Fruit fly (Drosophila melanogaster) whole organism, wandering third instar larva: ENCODE data around the gene CG1662.

Experiments
- Abd-B ChIP-seq: fragments of >200 bp; optimal IDR thresholded peaks from 2 replicates; lab custom pipeline; 2017; ENCODE audit warnings: missing biosample characterization, missing genetic modification characterization
- CG32264 ChIP-seq: fragments of 200-800 bp; sonication (Bioruptor generic); optimal IDR thresholded peaks from 2 replicates; lab custom pipeline; 2016; ENCODE audit warnings: missing biosample characterization, missing genetic modification characterization
- CG9705 ChIP-seq: fragments of 200-800 bp; sonication (Bioruptor generic); optimal IDR thresholded peaks from 2 replicates; lab custom pipeline; 2018; ENCODE audit warnings: missing biosample characterization, mild to moderate bottlenecking, missing genetic modification characterization
- CrebA ChIP-seq: fragments of 200-800 bp; sonication (Bioruptor generic); optimal IDR thresholded peaks from 2 replicates; lab custom pipeline; 2016; ENCODE audit warnings: missing biosample characterization, mild to moderate bottlenecking, missing genetic modification characterization, borderline replicate concordance
- Dfd ChIP-seq: fragments of >200 bp; optimal IDR thresholded peaks from 2 replicates; lab custom pipeline; 2017; ENCODE audit warnings: missing biosample characterization, missing genetic modification characterization
- Dif ChIP-seq: fragments of 200-275, 200-300 bp; sonication (Bioruptor generic); optimal IDR thresholded peaks from 2 replicates; lab custom pipeline; 2018; ENCODE audit warnings: missing biosample characterization, missing genetic modification characterization; ENCODE audit not compliant: partially characterized antibody
- GATAd ChIP-seq: sonication (Bioruptor generic); optimal IDR thresholded peaks from 2 replicates; lab custom pipeline; 2016; ENCODE audit warnings: missing biosample characterization, missing genetic modification characterization
- HLH106 ChIP-seq: fragments of 200-800 bp; optimal IDR thresholded peaks from 3 replicates; lab custom pipeline; 2019; ENCODE audit warnings: missing biosample characterization, mild to moderate bottlenecking, missing genetic modification characterization, moderate library complexity
- Hnf4 ChIP-seq: fragments of 200-800 bp; sonication (Bioruptor generic); optimal IDR thresholded peaks from 2 replicates; lab custom pipeline; 2016; ENCODE audit warnings: missing biosample characterization, mild to moderate bottlenecking, missing genetic modification characterization
- Hr78 ChIP-seq: fragments of >200 bp; optimal IDR thresholded peaks from 2 replicates; lab custom pipeline; 2017; ENCODE audit warnings: missing biosample characterization, missing genetic modification characterization
- Hr83 ChIP-seq: fragments of 200-300 bp; sonication (Bioruptor generic); optimal IDR thresholded peaks from 2 replicates; lab custom pipeline; 2016; ENCODE audit warnings: missing biosample characterization, mild to moderate bottlenecking, missing genetic modification characterization, moderate library complexity; ENCODE audit not compliant: poor library complexity, severe bottlenecking
- Jra ChIP-seq: sonication (Bioruptor generic); optimal IDR thresholded peaks from 2 replicates; lab custom pipeline; 2016; ENCODE audit warnings: missing biosample characterization, missing genetic modification characterization
- Mio ChIP-seq: sonication (Bioruptor generic); optimal IDR thresholded peaks from 2 replicates; lab custom pipeline; 2016; ENCODE audit warnings: missing biosample characterization, missing genetic modification characterization
- Myc ChIP-seq: fragments of >200 bp; optimal IDR thresholded peaks from 2 replicates; lab custom pipeline; 2017
- N ChIP-seq: fragments of >200 bp; optimal IDR thresholded peaks from 2 replicates; lab custom pipeline; 2018; ENCODE audit warnings: missing biosample characterization, missing external identifiers, missing genetic modification characterization
- OdsH ChIP-seq: fragments of 200-800 bp; sonication (Bioruptor generic); optimal IDR thresholded peaks from 2 replicates; lab custom pipeline; 2016; ENCODE audit warnings: missing biosample characterization, mild to moderate bottlenecking, missing genetic modification characterization
- Rel ChIP-seq, 2 experiments: fragments of 200-800 bp; sonication (Bioruptor generic) in 1 of 2; optimal IDR thresholded peaks; 2 replicates in 1 of 2; 3 replicates in 1 of 2; lab custom pipeline; 2016 to 2019; ENCODE audit warnings: mild to moderate bottlenecking in 2 of 2, missing biosample characterization in 2 of 2, missing genetic modification characterization in 2 of 2, moderate library complexity in 1 of 2
- Sp1 ChIP-seq: fragments of 200-800 bp; sonication (Bioruptor generic); optimal IDR thresholded peaks from 3 replicates; lab custom pipeline; 2019; ENCODE audit warnings: missing biosample characterization, mild to moderate bottlenecking, missing genetic modification characterization, moderate library complexity
- Vsx2 ChIP-seq: fragments of 200-300, 225-300 bp; sonication (Bioruptor generic); optimal IDR thresholded peaks from 2 replicates; lab custom pipeline; 2018; ENCODE audit warnings: missing biosample characterization, missing genetic modification characterization; ENCODE audit not compliant: partially characterized antibody
- br ChIP-seq: fragments of 200-800 bp; sonication (Bioruptor generic); optimal IDR thresholded peaks from 2 replicates; lab custom pipeline; 2016; ENCODE audit warnings: missing biosample characterization, missing genetic modification characterization
- brk ChIP-seq: fragments of 200-800 bp; sonication (Bioruptor generic); optimal IDR thresholded peaks from 2 replicates; lab custom pipeline; 2016; ENCODE audit warnings: missing biosample characterization, mild to moderate bottlenecking, missing genetic modification characterization
- dl ChIP-seq, 2 experiments: fragments of 175-275, 200-275 bp in 1 of 2; fragments of 200-275 bp in 1 of 2; sonication (Bioruptor generic); optimal IDR thresholded peaks; lab custom pipeline; 2018; ENCODE audit warnings: mild to moderate bottlenecking in 2 of 2, missing biosample characterization in 2 of 2, missing genetic modification characterization in 2 of 2, moderate library complexity in 2 of 2; ENCODE audit not compliant: partially characterized antibody in 2 of 2, insufficient read depth in 1 of 2
- dmrt93B ChIP-seq: fragments of 200-800 bp; sonication (Bioruptor generic); optimal IDR thresholded peaks from 2 replicates; lab custom pipeline; 2018; ENCODE audit warnings: missing biosample characterization, mild to moderate bottlenecking, missing genetic modification characterization
- dsf ChIP-seq: sonication (Bioruptor generic); optimal IDR thresholded peaks from 2 replicates; lab custom pipeline; 2016; ENCODE audit warnings: missing biosample characterization, missing genetic modification characterization, borderline replicate concordance
- ey ChIP-seq: fragments of 200-800 bp; sonication (Bioruptor generic); optimal IDR thresholded peaks from 2 replicates; lab custom pipeline; 2016; ENCODE audit warnings: missing biosample characterization, missing genetic modification characterization
- foxo ChIP-seq, 2 experiments: fragments of 200-800 bp; sonication (Bioruptor generic); optimal IDR thresholded peaks; 2 replicates in 1 of 2; 3 replicates in 1 of 2; lab custom pipeline; 2016 to 2017; ENCODE audit warnings: missing biosample characterization in 2 of 2, missing genetic modification characterization in 2 of 2
- fru ChIP-seq: fragments of 200-800 bp; sonication (Bioruptor generic); optimal IDR thresholded peaks from 3 replicates; lab custom pipeline; 2016; ENCODE audit warnings: missing biosample characterization, mild to moderate bottlenecking, missing genetic modification characterization
- h ChIP-seq: fragments of 200-800 bp; sonication (Bioruptor generic); optimal IDR thresholded peaks from 3 replicates; lab custom pipeline; 2016; ENCODE audit warnings: missing biosample characterization, mild to moderate bottlenecking, missing genetic modification characterization
- jim ChIP-seq: fragments of 175-275, 200-325 bp; sonication (Bioruptor generic); optimal IDR thresholded peaks from 2 replicates; lab custom pipeline; 2016; ENCODE audit warnings: missing biosample characterization, mild to moderate bottlenecking, missing genetic modification characterization
- lola ChIP-seq: fragments of >200 bp; optimal IDR thresholded peaks from 2 replicates; lab custom pipeline; 2017; ENCODE audit warnings: missing biosample characterization, missing genetic modification characterization
- pan ChIP-seq: fragments of >200 bp; optimal IDR thresholded peaks from 2 replicates; lab custom pipeline; 2017
- psq ChIP-seq: fragments of 200-800 bp; sonication (Bioruptor generic); optimal IDR thresholded peaks from 3 replicates; lab custom pipeline; 2017; ENCODE audit warnings: missing biosample characterization, mild to moderate bottlenecking, missing genetic modification characterization, moderate library complexity
- rgr ChIP-seq: fragments of 200-800 bp; sonication (Bioruptor generic); optimal IDR thresholded peaks from 3 replicates; lab custom pipeline; 2016; ENCODE audit warnings: missing biosample characterization, mild to moderate bottlenecking, missing genetic modification characterization
- sage ChIP-seq: fragments of 200-800 bp; sonication (Bioruptor generic); optimal IDR thresholded peaks from 2 replicates; lab custom pipeline; 2016; ENCODE audit warnings: missing biosample characterization, mild to moderate bottlenecking, missing genetic modification characterization
- sv ChIP-seq: fragments of 200-800 bp; sonication (Bioruptor generic); optimal IDR thresholded peaks from 3 replicates; lab custom pipeline; 2016; ENCODE audit warnings: missing biosample characterization, missing genetic modification characterization
- tai ChIP-seq: sonication (Bioruptor generic); optimal IDR thresholded peaks from 2 replicates; lab custom pipeline; 2016; ENCODE audit warnings: missing biosample characterization, missing genetic modification characterization
- usp ChIP-seq: fragments of >200 bp; optimal IDR thresholded peaks from 2 replicates; lab custom pipeline; 2017; ENCODE audit warnings: missing biosample characterization, missing genetic modification characterization
- woc ChIP-seq: sonication (Bioruptor generic); optimal IDR thresholded peaks from 2 replicates; lab custom pipeline; 2016; ENCODE audit warnings: missing biosample characterization, mild to moderate bottlenecking, missing genetic modification characterization

CG1662 gene

DNA sequence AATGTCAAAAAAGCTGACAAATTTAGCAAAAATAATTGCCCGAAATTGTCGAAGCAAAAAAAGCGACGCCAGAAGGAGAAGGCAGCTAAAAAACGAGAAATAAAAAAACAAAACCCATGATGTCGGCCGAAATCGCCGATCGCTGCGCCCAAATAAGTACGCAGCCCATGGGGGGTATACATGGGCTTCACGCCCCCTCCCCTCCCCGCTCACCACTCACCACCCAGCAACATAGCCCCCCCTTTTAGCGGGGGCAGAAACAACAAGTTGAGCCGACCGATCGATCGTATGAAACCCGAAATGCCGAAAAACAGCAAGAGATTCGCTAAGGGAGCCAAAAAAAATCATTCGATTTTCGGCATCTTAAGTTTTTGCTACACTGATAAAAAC lies 8.6 kb downstream of the CG1662 start:
- TF ChIP-seq jim (peak; percentile 88), N (GFP tag; lab: Kevin White, UChicago) (no peak), Hr78 (GFP tag; lab: Kevin White, UChicago) (no peak), ey (no peak), psq (GFP tag; lab: Kevin White, UChicago) (no peak), Rel (GFP tag; optimal IDR thresholded peaks at IDR 0.05; lab: Kevin White, UChicago) (no peak), Rel (tag; optimal IDR thresholded peaks at IDR 0.05; lab: Kevin White, UChicago) (peak; percentile 92), Vsx2 (GFP tag; lab: Kevin White, UChicago) (no peak), rgr (GFP tag; lab: Kevin White, UChicago) (no peak), Hnf4 (GFP tag; lab: Kevin White, UChicago) (no peak), dl (GFP tag; optimal IDR thresholded peaks at IDR 0.05; lab: Kevin White, UChicago; ENCODE audit: insufficient read depth in 1 of 2, partially characterized antibody in 2 of 2) (no peak), usp (no peak), brk (no peak)

dm6 chrX:13396378-13397099 lies 9.2 kb downstream of the CG1662 start, which contains the start of gene Bcat:
TSS of gene Bcat (plus strand) at chrX:13396899.
- peak; percentile 82 for TF ChIP-seq dmrt93B (GFP tag; lab: Kevin White, UChicago)
- no peak for TF ChIP-seq CG32264
- peak; percentile 26 for TF ChIP-seq woc (GFP tag; lab: Kevin White, UChicago)
- TF ChIP-seq Vsx2 (GFP tag; lab: Kevin White, UChicago) = no peak
- no peak for TF ChIP-seq usp
- no peak for TF ChIP-seq Hr78 (GFP tag; lab: Kevin White, UChicago)
- TF ChIP-seq rgr (GFP tag; lab: Kevin White, UChicago) = peak; percentile 43
- peak; percentile 2 to 20 for TF ChIP-seq dl (GFP tag; optimal IDR thresholded peaks at IDR 0.05; lab: Kevin White, UChicago; ENCODE audit: insufficient read depth in 1 of 2, partially characterized antibody in 2 of 2)
- TF ChIP-seq N (GFP tag; lab: Kevin White, UChicago) = no peak
- peak; percentile 85 for TF ChIP-seq Sp1 (GFP tag; lab: Kevin White, UChicago)
- TF ChIP-seq dsf = no peak
- TF ChIP-seq sage (GFP tag; lab: Kevin White, UChicago) = no peak
- TF ChIP-seq Myc (lab: Kevin White, UChicago) = no peak
- TF ChIP-seq HLH106 (tag; lab: Kevin White, UChicago) = peak; percentile 80
- peak; percentile 36 for TF ChIP-seq ey
- no peak for TF ChIP-seq tai (GFP tag; lab: Kevin White, UChicago)
- TF ChIP-seq foxo (GFP tag; optimal IDR thresholded peaks at IDR 0.05; lab: Kevin White, UChicago) = peak in 1 of 2 experiments; percentile 74
- TF ChIP-seq pan (lab: Kevin White, UChicago) = no peak
- peak; percentile 32 for TF ChIP-seq h (GFP tag; lab: Kevin White, UChicago)
- TF ChIP-seq br (GFP tag; lab: Kevin White, UChicago) = peak; percentile 40
- no peak for TF ChIP-seq Hr83 (GFP tag; lab: Kevin White, UChicago)
- TF ChIP-seq psq (GFP tag; lab: Kevin White, UChicago) = peak; percentile 71
- no peak for TF ChIP-seq Rel (GFP tag; optimal IDR thresholded peaks at IDR 0.05; lab: Kevin White, UChicago)
- peak; percentile 52 for TF ChIP-seq Rel (tag; optimal IDR thresholded peaks at IDR 0.05; lab: Kevin White, UChicago)
- TF ChIP-seq GATAd (GFP tag; lab: Kevin White, UChicago) = no peak
- peak; percentile 57 for TF ChIP-seq fru (GFP tag; lab: Kevin White, UChicago)
- no peak for TF ChIP-seq Mio (GFP tag; lab: Kevin White, UChicago)
- TF ChIP-seq Hnf4 (GFP tag; lab: Kevin White, UChicago) = peak; percentile 15
- TF ChIP-seq brk = no peak
- TF ChIP-seq Dif (GFP tag; lab: Kevin White, UChicago) = peak; percentile 58
- peak; percentile 56 for TF ChIP-seq OdsH
- peak; percentile 43 for TF ChIP-seq CG9705 (GFP tag; lab: Kevin White, UChicago)
- TF ChIP-seq jim = no peak
- TF ChIP-seq sv (GFP tag; lab: Kevin White, UChicago) = peak; percentile 46
- TF ChIP-seq CrebA (GFP tag; lab: Kevin White, UChicago) = no peak
- no peak for TF ChIP-seq Jra (GFP tag; lab: Kevin White, UChicago)
- no peak for TF ChIP-seq lola (GFP tag; lab: Kevin White, UChicago)
- TF ChIP-seq Dfd (GFP tag; lab: Kevin White, UChicago) = no peak
- TF ChIP-seq Abd-B = no peak
- TF ChIP-seq, all 38 proteins: peak for 18
